Worm (Caenorhabditis elegans): ENCODE data around the gene ncx-8.

DNA sequence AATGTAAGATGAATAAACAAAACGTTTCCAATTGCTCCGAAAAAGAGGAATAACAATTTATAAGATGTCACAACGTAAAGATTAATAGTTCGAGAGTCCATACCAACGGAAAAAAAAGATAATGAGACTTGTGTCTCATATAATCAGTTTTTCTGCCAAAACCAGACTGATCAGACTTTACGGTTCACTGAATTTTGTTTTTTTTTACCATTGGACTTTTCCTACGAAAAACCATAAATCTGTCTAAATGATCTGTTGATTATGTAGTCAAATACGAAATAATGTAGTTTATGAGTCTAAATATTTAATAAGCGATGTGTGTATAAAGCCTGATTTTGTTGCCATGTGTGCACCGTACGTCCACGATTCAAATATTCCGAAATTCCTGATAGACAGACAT is 7.9 kb downstream of the ncx-8 start, which contains the start of gene srsx-11:
- TF ChIP-seq lsy-2 (tag; optimal IDR thresholded peaks at IDR 0.05) (no peak), unc-62 (GFP tag; optimal IDR thresholded peaks at IDR 0.05) (no peak), unc-120 (tag; optimal IDR thresholded peaks at IDR 0.05; ENCODE audit: poor library complexity, severe bottlenecking) (no peak), mls-2 (tag; optimal IDR thresholded peaks at IDR 0.05) (no peak), snpc-4 (tag; optimal IDR thresholded peaks at IDR 0.05) (no peak), pha-4 (tag; optimal IDR thresholded peaks at IDR 0.05) (no peak), elt-3 (tag; optimal IDR thresholded peaks at IDR 0.05) (no peak), bed-3 (GFP tag; optimal IDR thresholded peaks at IDR 0.05) (no peak), hlh-1 (tag; optimal IDR thresholded peaks at IDR 0.05) (no peak), nhr-28 (tag; optimal IDR thresholded peaks at IDR 0.05) (no peak), nhr-237 (tag; optimal IDR thresholded peaks at IDR 0.05) (no peak), ceh-43 (GFP tag; optimal IDR thresholded peaks at IDR 0.05) (no peak), nhr-12 (tag; optimal IDR thresholded peaks at IDR 0.05) (no peak), ztf-11 (tag; optimal IDR thresholded peaks at IDR 0.05) (no peak)

Data from whole organism, mixed stage, embryonic.